Fruit fly (Drosophila melanogaster) whole organism, embryonic: ENCODE measurements around the gene mRpL3.
A peak's percentile ranks its signal among the peaks of the same experiment; 100 is the strongest.

Source experiments
- B-H2 ChIP-seq: fragments of 200-800 bp; sonication (Bioruptor generic); optimal IDR thresholded peaks from 2 replicates; lab custom pipeline; 2018; ENCODE audit warnings: missing biosample characterization, mild to moderate bottlenecking, missing genetic modification characterization
- Bdp1 ChIP-seq: fragments of 200-800 bp; sonication (Bioruptor generic); optimal IDR thresholded peaks from 3 replicates; lab custom pipeline; 2016; ENCODE audit warnings: missing biosample characterization, missing genetic modification characterization
- CG10209 ChIP-seq: fragments of 200-800 bp; sonication (Bioruptor generic); optimal IDR thresholded peaks from 3 replicates; lab custom pipeline; 2017; ENCODE audit warnings: missing biosample characterization, mild to moderate bottlenecking, missing genetic modification characterization, missing genetic modification reagents
- CG13424 ChIP-seq: fragments of 200-800 bp; sonication (Bioruptor generic); optimal IDR thresholded peaks from 2 replicates; lab custom pipeline; 2019; ENCODE audit warnings: missing biosample characterization, mild to moderate bottlenecking, missing genetic modification characterization, moderate library complexity
- CG14710 ChIP-seq: fragments of 200-800 bp; sonication (Bioruptor generic); optimal IDR thresholded peaks from 3 replicates; lab custom pipeline; 2019; ENCODE audit warnings: missing biosample characterization, mild to moderate bottlenecking, missing genetic modification characterization, moderate library complexity
- CG1529 ChIP-seq: fragments of 200-800 bp; sonication (Bioruptor generic); optimal IDR thresholded peaks from 3 replicates; lab custom pipeline; 2018; ENCODE audit warnings: missing biosample characterization, missing genetic modification characterization
- CG2116 ChIP-seq: fragments of 200-800 bp; sonication (Bioruptor generic); optimal IDR thresholded peaks from 3 replicates; lab custom pipeline; 2018; ENCODE audit warnings: missing biosample characterization, mild to moderate bottlenecking, missing genetic modification characterization
- CG2678 ChIP-seq: fragments of 200-800 bp; sonication (Bioruptor generic); optimal IDR thresholded peaks from 3 replicates; lab custom pipeline; 2019; ENCODE audit warnings: missing biosample characterization, mild to moderate bottlenecking, missing genetic modification characterization, moderate library complexity
- CG32772 ChIP-seq: fragments of 200-800 bp; sonication (Bioruptor generic); IDR thresholded peaks from 2 replicates; pipeline ENCODE4 v1.3.6; 2022; ENCODE audit warnings: missing biosample characterization, missing genetic modification characterization
- CG3281 ChIP-seq: fragments of 200-800 bp; sonication (Bioruptor generic); optimal IDR thresholded peaks from 3 replicates; lab custom pipeline; 2017; ENCODE audit warnings: missing biosample characterization, mild to moderate bottlenecking, missing genetic modification characterization
- CG33213 ChIP-seq: fragments of 200-800 bp; sonication (Bioruptor generic); optimal IDR thresholded peaks from 3 replicates; lab custom pipeline; 2016; ENCODE audit warnings: missing biosample characterization, missing genetic modification characterization
- CG6689 ChIP-seq: fragments of 200-800 bp; sonication (Bioruptor generic); IDR thresholded peaks from 2 replicates; pipeline ENCODE4 v1.3.6; 2022; ENCODE audit warnings: missing biosample characterization, missing genetic modification characterization
- CG9876 ChIP-seq: fragments of 200-800 bp; sonication (Bioruptor generic); optimal IDR thresholded peaks from 2 replicates; lab custom pipeline; 2016; ENCODE audit warnings: missing biosample characterization, missing genetic modification characterization
- CHES-1-like ChIP-seq: fragments of 200-800 bp; sonication (Bioruptor generic); optimal IDR thresholded peaks from 2 replicates; lab custom pipeline; 2016; ENCODE audit warnings: missing biosample characterization, missing genetic modification characterization
- Camta ChIP-seq: fragments of 200-800 bp; sonication (Bioruptor generic); optimal IDR thresholded peaks from 2 replicates; lab custom pipeline; 2016; ENCODE audit warnings: missing biosample characterization, missing genetic modification characterization
- E2f2 ChIP-seq: fragments of 200-800 bp; sonication (Bioruptor generic); IDR thresholded peaks from 2 replicates; pipeline ENCODE4 v1.3.6; 2022; ENCODE audit warnings: missing biosample characterization, missing genetic modification characterization
- ERR ChIP-seq: fragments of 200-800 bp; sonication (Bioruptor generic); optimal IDR thresholded peaks from 2 replicates; lab custom pipeline; 2016; ENCODE audit warnings: missing biosample characterization, missing genetic modification characterization
- Fer3 ChIP-seq: fragments of 200-800 bp; sonication (Bioruptor generic); optimal IDR thresholded peaks from 2 replicates; lab custom pipeline; 2018; ENCODE audit warnings: missing biosample characterization, mild to moderate bottlenecking, missing genetic modification characterization, moderate library complexity
- GATAe ChIP-seq: fragments of 200-800 bp; sonication (Bioruptor generic); conservative IDR thresholded peaks from 2 replicates; pipeline ENCODE4 v1.3.6; 2022; ENCODE audit warnings: missing biosample characterization, missing genetic modification characterization
- HLH4C ChIP-seq: fragments of 200-800 bp; sonication (Bioruptor generic); IDR thresholded peaks from 3 replicates; pipeline ENCODE4 v1.3.6; 2022; ENCODE audit warnings: missing biosample characterization, missing genetic modification characterization; ENCODE audit not compliant: partially characterized antibody
- HLH54F ChIP-seq: fragments of 200-800 bp; sonication (Bioruptor generic); optimal IDR thresholded peaks from 3 replicates; lab custom pipeline; 2016; ENCODE audit warnings: missing biosample characterization, missing genetic modification characterization
- HmgZ ChIP-seq: fragments of 200-800 bp; sonication (Bioruptor generic); optimal IDR thresholded peaks from 2 replicates; lab custom pipeline; 2018; ENCODE audit warnings: missing biosample characterization, mild to moderate bottlenecking, missing genetic modification characterization
- Hmx ChIP-seq: fragments of 200-800 bp; sonication (Bioruptor generic); optimal IDR thresholded peaks from 2 replicates; lab custom pipeline; 2016; ENCODE audit warnings: missing biosample characterization, missing genetic modification characterization
- NC2β ChIP-seq: fragments of 200-800 bp; sonication (Bioruptor generic); optimal IDR thresholded peaks from 2 replicates; lab custom pipeline; 2016; ENCODE audit warnings: missing biosample characterization, missing genetic modification characterization
- Rfx ChIP-seq: fragments of 200-800 bp; sonication (Bioruptor generic); IDR thresholded peaks from 2 replicates; pipeline ENCODE4 v1.3.6; 2022; ENCODE audit warnings: missing biosample characterization, missing genetic modification characterization
- Trl ChIP-seq, 3 experiments: fragments of >200 bp in 2 of 3; fragments of 200-800 bp in 1 of 3; sonication (Bioruptor generic) in 1 of 3; optimal IDR thresholded peaks; 2 replicates in 1 of 3; 3 replicates in 2 of 3; lab custom pipeline; 2016 to 2017; ENCODE audit warnings: missing biosample characterization in 1 of 3, missing genetic modification characterization in 1 of 3
- Xrp1 ChIP-seq: fragments of 200-800 bp; sonication (Bioruptor generic); IDR thresholded peaks from 2 replicates; pipeline ENCODE4 v1.3.6; 2022; ENCODE audit warnings: missing biosample characterization, missing genetic modification characterization
- YL-1 ChIP-seq: fragments of 200-800 bp; sonication (Bioruptor generic); optimal IDR thresholded peaks from 3 replicates; lab custom pipeline; 2017; ENCODE audit warnings: missing biosample characterization, mild to moderate bottlenecking, missing genetic modification characterization
- amos ChIP-seq: fragments of 200-800 bp; sonication (Bioruptor generic); IDR thresholded peaks from 2 replicates; pipeline ENCODE4 v1.3.6; 2022; ENCODE audit warnings: missing biosample characterization, missing genetic modification characterization; ENCODE audit not compliant: partially characterized antibody
- ato ChIP-seq: fragments of 200-800 bp; sonication (Bioruptor generic); IDR thresholded peaks from 2 replicates; pipeline ENCODE4 v1.3.6; 2022; ENCODE audit warnings: missing biosample characterization, missing genetic modification characterization; ENCODE audit not compliant: partially characterized antibody
- cato ChIP-seq: fragments of 200-800 bp; sonication (Bioruptor generic); optimal IDR thresholded peaks from 2 replicates; lab custom pipeline; 2016; ENCODE audit warnings: missing biosample characterization, missing genetic modification characterization, borderline replicate concordance
- cg ChIP-seq: fragments of 200-800 bp; sonication (Bioruptor generic); optimal IDR thresholded peaks from 3 replicates; lab custom pipeline; 2019; ENCODE audit warnings: missing biosample characterization, mild to moderate bottlenecking, missing genetic modification characterization, moderate library complexity
- croc ChIP-seq: fragments of 200-800 bp; sonication (Bioruptor generic); conservative IDR thresholded peaks from 3 replicates; pipeline ENCODE4 v1.3.6; 2022; ENCODE audit warnings: missing biosample characterization, missing genetic modification characterization
- cwo ChIP-seq: fragments of 200-800 bp; sonication (Bioruptor generic); optimal IDR thresholded peaks from 3 replicates; lab custom pipeline; 2017; ENCODE audit warnings: missing biosample characterization, missing genetic modification characterization, mild to moderate bottlenecking, moderate library complexity, missing genetic modification reagents
- emc ChIP-seq: fragments of 200-800 bp; sonication (Bioruptor generic); optimal IDR thresholded peaks from 2 replicates; lab custom pipeline; 2016; ENCODE audit warnings: missing biosample characterization, missing genetic modification characterization
- ems ChIP-seq: fragments of 200-800 bp; sonication (Bioruptor generic); optimal IDR thresholded peaks from 3 replicates; lab custom pipeline; 2016; ENCODE audit warnings: missing biosample characterization, missing genetic modification characterization
- gcm ChIP-seq: fragments of 200-800 bp; sonication (Bioruptor generic); optimal IDR thresholded peaks from 2 replicates; lab custom pipeline; 2019; ENCODE audit warnings: missing biosample characterization, mild to moderate bottlenecking, missing genetic modification characterization, moderate library complexity
- ind ChIP-seq: fragments of 200-800 bp; sonication (Bioruptor generic); optimal IDR thresholded peaks from 3 replicates; lab custom pipeline; 2016; ENCODE audit warnings: missing biosample characterization, missing genetic modification characterization
- mam ChIP-seq: fragments of 200-800 bp; sonication (Bioruptor generic); optimal IDR thresholded peaks from 3 replicates; lab custom pipeline; 2016; ENCODE audit warnings: missing biosample characterization, missing genetic modification characterization
- mld ChIP-seq: fragments of 200-800 bp; sonication (Bioruptor generic); IDR thresholded peaks from 3 replicates; pipeline ENCODE4 v1.3.6; 2022; ENCODE audit warnings: missing biosample characterization, missing genetic modification characterization; ENCODE audit not compliant: partially characterized antibody
- nom ChIP-seq: fragments of 200-800 bp; sonication (Bioruptor generic); optimal IDR thresholded peaks from 2 replicates; lab custom pipeline; 2017; ENCODE audit warnings: missing biosample characterization, missing genetic modification characterization, mild to moderate bottlenecking, moderate library complexity, missing genetic modification reagents
- ranshi ChIP-seq: fragments of 200-800 bp; sonication (Bioruptor generic); IDR thresholded peaks from 2 replicates; pipeline ENCODE4 v1.3.6; 2022; ENCODE audit warnings: missing biosample characterization, missing genetic modification characterization
- salm ChIP-seq: fragments of 200-800 bp; sonication (Bioruptor generic); optimal IDR thresholded peaks from 2 replicates; lab custom pipeline; 2018; ENCODE audit warnings: missing biosample characterization, mild to moderate bottlenecking, missing genetic modification characterization
- shn ChIP-seq: fragments of 200-800 bp; sonication (Bioruptor generic); optimal IDR thresholded peaks from 3 replicates; lab custom pipeline; 2016; ENCODE audit warnings: missing biosample characterization, missing genetic modification characterization
- sr ChIP-seq: fragments of 200-800 bp; sonication (Bioruptor generic); IDR thresholded peaks from 3 replicates; pipeline ENCODE4 v1.3.6; 2022; ENCODE audit warnings: missing biosample characterization, missing genetic modification characterization
- ssp ChIP-seq: fragments of 200-800 bp; sonication (Bioruptor generic); IDR thresholded peaks from 2 replicates; pipeline ENCODE4 v1.3.6; 2022; ENCODE audit warnings: missing biosample characterization, missing genetic modification characterization
- ttk ChIP-seq: fragments of 200-800 bp; sonication (Bioruptor generic); IDR thresholded peaks from 2 replicates; pipeline ENCODE4 v2.1.2; 2022; ENCODE audit warnings: missing biosample characterization, missing genetic modification characterization
- unc-4 ChIP-seq: fragments of 200-800 bp; sonication (Bioruptor generic); IDR thresholded peaks from 2 replicates; pipeline ENCODE4 v1.3.6; 2022; ENCODE audit warnings: missing biosample characterization, missing genetic modification characterization; ENCODE audit not compliant: partially characterized antibody
- zfh1 ChIP-seq: fragments of 200-800 bp; sonication (Bioruptor generic); IDR thresholded peaks from 3 replicates; pipeline ENCODE4 v1.3.6; 2022; ENCODE audit warnings: missing biosample characterization, missing genetic modification characterization

Gene mRpL3

DNA sequence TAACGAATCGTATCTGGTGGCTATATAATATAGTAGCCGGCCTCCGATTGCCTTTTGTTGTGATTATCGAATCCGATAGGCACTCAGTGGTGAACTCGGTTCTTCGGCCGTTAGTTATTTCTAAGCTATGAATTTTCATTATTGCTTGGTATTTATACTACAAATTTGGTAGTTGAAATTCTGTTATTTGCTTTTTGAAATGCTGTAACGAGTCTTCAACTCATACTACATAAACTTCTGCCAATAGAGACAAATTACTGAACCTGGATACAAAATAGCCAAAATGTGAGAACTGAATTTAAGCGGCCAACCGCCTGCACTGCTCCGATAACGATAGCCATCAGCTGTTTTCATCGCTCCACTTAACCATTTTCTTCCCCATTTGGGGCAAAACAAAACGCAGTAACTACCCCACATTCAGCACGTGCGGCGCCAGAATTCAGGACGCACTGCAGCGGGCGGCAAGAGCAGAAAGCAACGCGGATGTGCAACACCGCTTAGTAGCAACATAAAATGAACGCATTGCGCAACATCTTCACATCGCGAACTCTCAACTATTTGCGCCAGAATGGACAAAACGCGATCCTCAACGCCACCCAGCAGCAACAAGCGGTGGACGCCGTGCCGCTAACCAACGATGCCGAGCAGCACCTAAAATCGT, 22.0 kb upstream of the mRpL3 start, which contains the start of the genes CG11679 and CG8206 (continued):
- TF ChIP-seq ind (GFP tag; lab: Kevin White, UChicago): peak; percentile 30
- no peak for TF ChIP-seq CG1529 (GFP tag; lab: Kevin White, UChicago)
- peak; percentile 52 for TF ChIP-seq shn
- peak; percentile 53; the same call in 2 of the 3 replicates for TF ChIP-seq HLH4C
- no peak for TF ChIP-seq sr (GFP tag; lab: Robert Waterston, UW)
- peak; percentile 30; the same call in 1 of the 2 replicates for TF ChIP-seq ssp
- no peak for TF ChIP-seq cato (GFP tag; lab: Kevin White, UChicago)
- no peak for TF ChIP-seq ERR (GFP tag; lab: Kevin White, UChicago)
- TF ChIP-seq ttk (GFP tag; lab: Robert Waterston, UW): no peak
- TF ChIP-seq mam (GFP tag; lab: Kevin White, UChicago): peak; percentile 66
- TF ChIP-seq gcm (GFP tag; lab: Kevin White, UChicago): no peak
- peak; percentile 82 for TF ChIP-seq CG2116 (GFP tag; lab: Kevin White, UChicago)
- TF ChIP-seq unc-4: 0 out of 2 replicates have a peak, but pooled peaks have one; percentile 48
- TF ChIP-seq CG6689 (GFP tag; lab: Robert Waterston, UW): peak; percentile 55
- peak; percentile 46 for TF ChIP-seq CG14710
- TF ChIP-seq nom (GFP tag; lab: Kevin White, UChicago): no peak
- TF ChIP-seq ranshi: peak; percentile 39; the same call in 1 of the 2 replicates
- no peak for TF ChIP-seq cg (GFP tag; lab: Kevin White, UChicago)
- peak; percentile 57 for TF ChIP-seq HmgZ (tag; lab: Kevin White, UChicago)
- peak; percentile 15 for TF ChIP-seq CG3281
- peak; percentile 5 for TF ChIP-seq salm (tag; lab: Kevin White, UChicago)
- peak; percentile 56 for TF ChIP-seq CG13424 (tag; lab: Kevin White, UChicago)
- TF ChIP-seq croc (GFP tag; lab: Robert Waterston, UW): no peak
- peak; percentile 25 for TF ChIP-seq cwo (GFP tag; lab: Kevin White, UChicago)
- no peak for TF ChIP-seq CG33213 (GFP tag; lab: Kevin White, UChicago)
- no peak for TF ChIP-seq Trl (optimal IDR thresholded peaks at IDR 0.05; lab: Kevin White, UChicago)
- TF ChIP-seq Trl (GFP tag; optimal IDR thresholded peaks at IDR 0.05; lab: Kevin White, UChicago): peak; percentile 23
- TF ChIP-seq CHES-1-like (GFP tag; lab: Kevin White, UChicago): peak; percentile 54
- peak; percentile 39 for TF ChIP-seq HLH54F (GFP tag; lab: Kevin White, UChicago)
- peak; percentile 16 for TF ChIP-seq CG10209 (GFP tag; lab: Kevin White, UChicago)
- no peak for TF ChIP-seq Camta
- TF ChIP-seq Bdp1 (GFP tag; lab: Kevin White, UChicago): no peak
- peak; percentile 72 for TF ChIP-seq Rfx (GFP tag; lab: Robert Waterston, UW)
- TF ChIP-seq CG9876: no peak
- TF ChIP-seq NC2β: no peak
- no peak for TF ChIP-seq mld (GFP tag; lab: Robert Waterston, UW)
- TF ChIP-seq Xrp1 (GFP tag; lab: Robert Waterston, UW): peak; percentile 41; the same call in 1 of the 2 replicates
- TF ChIP-seq Hmx (GFP tag; lab: Kevin White, UChicago): no peak
- no peak for TF ChIP-seq ato (GFP tag; lab: Robert Waterston, UW)
- no peak for TF ChIP-seq emc (GFP tag; lab: Kevin White, UChicago)
- 0 out of 3 replicates have a peak, but pooled peaks have one; percentile 42 for TF ChIP-seq zfh1 (GFP tag; lab: Robert Waterston, UW)
- TF ChIP-seq ems: no peak
- 0 out of 2 replicates have a peak, but pooled peaks have one; percentile 17 for TF ChIP-seq E2f2
- 0 out of 2 replicates have a peak, but pooled peaks have one; percentile 30 for TF ChIP-seq CG32772 (GFP tag; lab: Robert Waterston, UW)
- TF ChIP-seq GATAe (GFP tag; lab: Robert Waterston, UW): no peak
- TF ChIP-seq Fer3 (tag; lab: Kevin White, UChicago): peak; percentile 3
- TF ChIP-seq YL-1 (GFP tag; lab: Kevin White, UChicago): peak; percentile 42
- peak; percentile 1 for TF ChIP-seq B-H2 (GFP tag; lab: Kevin White, UChicago)
- peak; percentile 60 for TF ChIP-seq CG2678 (tag; lab: Kevin White, UChicago)
- TF ChIP-seq amos (GFP tag; lab: Robert Waterston, UW): no peak
